Worm (Caenorhabditis elegans) whole organism, L1 larva: ENCODE measurements around the gene bcl-11.
A peak's percentile ranks its signal among the peaks of the same experiment; 100 is the strongest.

ENCODE experiments used
- C34B4.2 ChIP-seq: sonication (generic microtip); optimal IDR thresholded peaks from 2 replicates; lab custom pipeline; 2017; ENCODE audit warnings: mild to moderate bottlenecking, missing genetic modification characterization, missing compliant biosample characterization
- F16B12.6 ChIP-seq: fragments of 150-350 bp; optimal IDR thresholded peaks from 2 replicates; lab custom pipeline; 2014; ENCODE audit warnings: missing biosample characterization, missing genetic modification characterization
- Y116A8C.19 ChIP-seq: sonication (generic microtip); optimal IDR thresholded peaks from 2 replicates; lab custom pipeline; 2016; ENCODE audit warnings: missing compliant biosample characterization, missing genetic modification characterization, borderline replicate concordance
- alr-1 ChIP-seq: fragments of 200-800 bp; sonication (Bioruptor generic); optimal IDR thresholded peaks from 2 replicates; lab custom pipeline; 2018; ENCODE audit warnings: borderline replicate concordance, mild to moderate bottlenecking, missing genetic modification characterization, missing compliant biosample characterization
- aly-2 ChIP-seq: fragments of 150-350 bp; optimal IDR thresholded peaks from 2 replicates; lab custom pipeline; 2014; ENCODE audit warnings: missing biosample characterization, missing genetic modification characterization
- ceh-63 ChIP-seq: fragments of 200-800 bp; sonication (Bioruptor generic); optimal IDR thresholded peaks from 2 replicates; lab custom pipeline; 2018; ENCODE audit warnings: mild to moderate bottlenecking, missing genetic modification characterization, missing compliant biosample characterization
- ceh-82 ChIP-seq, 3 experiments: fragments of 150-350 bp in 1 of 3; sonication (generic microtip) in 2 of 3; optimal IDR thresholded peaks; 2 replicates each; lab custom pipeline; 2014 to 2017; ENCODE audit warnings: missing biosample characterization in 3 of 3, missing genetic modification characterization in 3 of 3
- ceh-88 ChIP-seq: fragments of 200-800 bp; sonication (Bioruptor generic); IDR thresholded peaks from 2 replicates; pipeline ENCODE4 v1.3.6; 2022; ENCODE audit warnings: missing genetic modification characterization, missing compliant biosample characterization
- dpl-1 ChIP-seq, 3 experiments: fragments of 150-350 bp in 2 of 3; sonication (generic microtip) in 1 of 3; optimal IDR thresholded peaks; 2 replicates each; lab custom pipeline; 2014 to 2017; ENCODE audit warnings: missing biosample characterization in 3 of 3, missing genetic modification characterization in 3 of 3, missing genetic modification reagents in 3 of 3
- dsc-1 ChIP-seq: sonication (generic microtip); optimal IDR thresholded peaks from 2 replicates; lab custom pipeline; 2016; ENCODE audit warnings: mild to moderate bottlenecking, missing genetic modification characterization, missing compliant biosample characterization
- efl-3 ChIP-seq: fragments of 200-800 bp; sonication (Bioruptor generic); optimal IDR thresholded peaks from 2 replicates; lab custom pipeline; 2018; ENCODE audit warnings: mild to moderate bottlenecking, missing genetic modification characterization, missing compliant biosample characterization
- egl-13 ChIP-seq: sonication (generic microtip); optimal IDR thresholded peaks from 2 replicates; lab custom pipeline; 2016; ENCODE audit warnings: missing genotype, missing genetic modification reagents, missing genetic modification characterization, missing compliant biosample characterization
- egl-27 ChIP-seq, 2 experiments: fragments of 150-350 bp in 1 of 2; sonication (generic microtip); optimal IDR thresholded peaks; 3 replicates each; lab custom pipeline; 2017 to 2018; ENCODE audit warnings: missing biosample characterization in 2 of 2, missing genetic modification characterization in 2 of 2, missing genetic modification reagents in 2 of 2
- ets-5 ChIP-seq: fragments of 200-800 bp; sonication (Bioruptor generic); IDR thresholded peaks from 2 replicates; pipeline ENCODE4 v1.3.6; 2022; ENCODE audit warnings: missing genetic modification characterization, missing compliant biosample characterization
- fkh-10 ChIP-seq: sonication (generic microtip); optimal IDR thresholded peaks from 2 replicates; lab custom pipeline; 2017; ENCODE audit warnings: missing biosample characterization, missing genetic modification reagents, missing genetic modification characterization
- fkh-4 ChIP-seq: sonication (generic microtip); optimal IDR thresholded peaks from 2 replicates; lab custom pipeline; 2016; ENCODE audit warnings: missing compliant biosample characterization, missing genetic modification characterization, borderline replicate concordance
- fkh-8 ChIP-seq: sonication (generic microtip); optimal IDR thresholded peaks from 2 replicates; lab custom pipeline; 2016; ENCODE audit warnings: mild to moderate bottlenecking, missing genetic modification characterization, missing compliant biosample characterization
- grh-1 ChIP-seq: fragments of 200-800 bp; sonication (Bioruptor generic); IDR thresholded peaks from 2 replicates; pipeline ENCODE4 v1.3.6; 2022; ENCODE audit warnings: missing genetic modification reagents, missing genetic modification characterization, missing compliant biosample characterization
- hlh-17 ChIP-seq: fragments of 200-800 bp; sonication (Bioruptor generic); optimal IDR thresholded peaks from 2 replicates; lab custom pipeline; 2018; ENCODE audit warnings: missing genetic modification characterization, mild to moderate bottlenecking, missing compliant biosample characterization, moderate library complexity, borderline replicate concordance
- irx-1 ChIP-seq: sonication (generic microtip); optimal IDR thresholded peaks from 2 replicates; lab custom pipeline; 2016; ENCODE audit warnings: missing genetic modification characterization, missing compliant biosample characterization
- lin-13 ChIP-seq: fragments of 150-350 bp; optimal IDR thresholded peaks from 2 replicates; lab custom pipeline; 2014; ENCODE audit warnings: missing biosample characterization, missing genetic modification reagents, missing genetic modification characterization
- lin-14 ChIP-seq: fragments of 200-800 bp; sonication (Bioruptor generic); optimal IDR thresholded peaks from 2 replicates; lab custom pipeline; 2018; ENCODE audit warnings: mild to moderate bottlenecking, missing genetic modification characterization, moderate library complexity, missing compliant biosample characterization
- lin-15B ChIP-seq: fragments of 150-350 bp; sonication (generic microtip); optimal IDR thresholded peaks from 3 replicates; lab custom pipeline; 2014; ENCODE audit warnings: missing biosample characterization, missing genetic modification characterization
- lir-3 ChIP-seq: sonication (generic microtip); optimal IDR thresholded peaks from 2 replicates; lab custom pipeline; 2016; ENCODE audit warnings: mild to moderate bottlenecking, missing genetic modification characterization, moderate library complexity, missing compliant biosample characterization; ENCODE audit not compliant: poor library complexity
- lsy-2 ChIP-seq, 2 experiments: fragments of 150-350 bp; optimal IDR thresholded peaks; 2 replicates each; lab custom pipeline; 2014; ENCODE audit warnings: missing biosample characterization in 2 of 2, missing genetic modification characterization in 2 of 2
- mef-2 ChIP-seq: fragments of 150-350 bp; optimal IDR thresholded peaks from 2 replicates; lab custom pipeline; 2014; ENCODE audit warnings: missing biosample characterization, missing genetic modification characterization
- mep-1 ChIP-seq: fragments of 150-350 bp; optimal IDR thresholded peaks from 2 replicates; lab custom pipeline; 2014; ENCODE audit warnings: missing biosample characterization, missing genetic modification characterization
- nhr-11 ChIP-seq: fragments of 150-350 bp; optimal IDR thresholded peaks from 2 replicates; lab custom pipeline; 2014; ENCODE audit warnings: missing biosample characterization, missing genetic modification characterization
- nhr-237 ChIP-seq: fragments of 150-350 bp; optimal IDR thresholded peaks from 2 replicates; lab custom pipeline; 2014; ENCODE audit warnings: missing biosample characterization, missing genetic modification characterization
- nhr-28 ChIP-seq: fragments of 150-350 bp; optimal IDR thresholded peaks from 2 replicates; lab custom pipeline; 2014; ENCODE audit warnings: missing biosample characterization, missing genetic modification characterization
- nhr-47 ChIP-seq: sonication (generic microtip); optimal IDR thresholded peaks from 2 replicates; lab custom pipeline; 2016; ENCODE audit warnings: mild to moderate bottlenecking, missing genetic modification characterization, moderate library complexity, missing compliant biosample characterization
- nhr-71 ChIP-seq: sonication (generic microtip); optimal IDR thresholded peaks from 2 replicates; lab custom pipeline; 2016; ENCODE audit warnings: mild to moderate bottlenecking, missing genetic modification characterization, moderate library complexity, missing compliant biosample characterization
- nhr-76 ChIP-seq: sonication (generic microtip); optimal IDR thresholded peaks from 2 replicates; lab custom pipeline; 2017; ENCODE audit warnings: missing biosample characterization, missing genetic modification characterization
- nhr-84 ChIP-seq: sonication (generic microtip); optimal IDR thresholded peaks from 2 replicates; lab custom pipeline; 2017; ENCODE audit warnings: missing biosample characterization, missing genetic modification characterization
- nhr-90 ChIP-seq: sonication (generic microtip); optimal IDR thresholded peaks from 2 replicates; lab custom pipeline; 2016; ENCODE audit warnings: mild to moderate bottlenecking, missing genetic modification characterization, missing compliant biosample characterization; ENCODE audit not compliant: poor library complexity
- pag-3 ChIP-seq: sonication (generic microtip); optimal IDR thresholded peaks from 2 replicates; lab custom pipeline; 2017; ENCODE audit warnings: missing genetic modification characterization, mild to moderate bottlenecking, missing compliant biosample characterization, antibody characterized with exemption, borderline replicate concordance; ENCODE audit not compliant: insufficient read depth
- pax-3 ChIP-seq: fragments of 200-800 bp; sonication (Bioruptor generic); optimal IDR thresholded peaks from 2 replicates; lab custom pipeline; 2018; ENCODE audit warnings: mild to moderate bottlenecking, missing genetic modification characterization, moderate library complexity, missing compliant biosample characterization
- rnt-1 ChIP-seq: sonication (generic microtip); optimal IDR thresholded peaks from 2 replicates; lab custom pipeline; 2016; ENCODE audit warnings: mild to moderate bottlenecking, missing genetic modification characterization, moderate library complexity, missing compliant biosample characterization
- skn-1 ChIP-seq: fragments of 150-350 bp; optimal IDR thresholded peaks from 2 replicates; lab custom pipeline; 2014; ENCODE audit warnings: missing biosample characterization, missing genetic modification characterization
- sptf-1 ChIP-seq: fragments of 150-350 bp; optimal IDR thresholded peaks from 2 replicates; lab custom pipeline; 2014; ENCODE audit warnings: missing biosample characterization, missing genetic modification characterization
- sup-37 ChIP-seq: fragments of 200-800 bp; sonication (Bioruptor generic); optimal IDR thresholded peaks from 2 replicates; lab custom pipeline; 2018; ENCODE audit warnings: mild to moderate bottlenecking, missing genetic modification characterization, missing compliant biosample characterization
- tbx-2 ChIP-seq: sonication (generic microtip); optimal IDR thresholded peaks from 2 replicates; lab custom pipeline; 2016; ENCODE audit warnings: missing genetic modification characterization, missing compliant biosample characterization
- unc-130 ChIP-seq: fragments of 150-350 bp; optimal IDR thresholded peaks from 2 replicates; lab custom pipeline; 2017; ENCODE audit warnings: missing biosample characterization, missing genetic modification characterization, inconsistent platforms
- unc-30 ChIP-seq: sonication (generic microtip); optimal IDR thresholded peaks from 2 replicates; lab custom pipeline; 2017; ENCODE audit warnings: missing biosample characterization, missing genetic modification characterization
- unc-62 ChIP-seq: fragments of 150-350 bp; optimal IDR thresholded peaks from 2 replicates; lab custom pipeline; 2014; ENCODE audit warnings: missing biosample characterization, missing genetic modification reagents, missing genetic modification characterization
- unc-86 ChIP-seq: sonication (generic microtip); optimal IDR thresholded peaks from 2 replicates; lab custom pipeline; 2016; ENCODE audit warnings: missing genetic modification characterization, missing compliant biosample characterization
- unc-98 ChIP-seq: fragments of 200-800 bp; sonication (Bioruptor generic); IDR thresholded peaks from 2 replicates; pipeline ENCODE4 v1.3.6; 2022; ENCODE audit warnings: missing genetic modification characterization, missing compliant biosample characterization
- vab-15 ChIP-seq: sonication (generic microtip); optimal IDR thresholded peaks from 2 replicates; lab custom pipeline; 2017; ENCODE audit warnings: missing genotype, mild to moderate bottlenecking, missing genetic modification characterization, missing compliant biosample characterization
- xbp-1 ChIP-seq: sonication (generic microtip); optimal IDR thresholded peaks from 2 replicates; lab custom pipeline; 2016; ENCODE audit warnings: missing genetic modification characterization, missing compliant biosample characterization
- zag-1 ChIP-seq: fragments of 150-350 bp; optimal IDR thresholded peaks from 2 replicates; lab custom pipeline; 2014; ENCODE audit warnings: missing biosample characterization, missing genetic modification characterization
- ztf-11 ChIP-seq, 2 experiments: sonication (generic microtip); optimal IDR thresholded peaks; 2 replicates each; lab custom pipeline; 2016 to 2017; ENCODE audit warnings: missing genetic modification characterization in 2 of 2, missing biosample characterization in 1 of 2, missing compliant biosample characterization in 1 of 2
- ztf-4 ChIP-seq: fragments of 150-350 bp; optimal IDR thresholded peaks from 2 replicates; lab custom pipeline; 2014; ENCODE audit warnings: missing biosample characterization, missing genetic modification characterization

bcl-11 gene

ce11 chrV:6341078-6341638, 14.7 kb upstream of the bcl-11 start (continued):
- peak; percentile 43 for TF ChIP-seq nhr-71 (tag; lab: Kevin White, UChicago)
- no peak for TF ChIP-seq F16B12.6 (tag; lab: Kevin White, UChicago)
- TF ChIP-seq mef-2 (tag; lab: Kevin White, UChicago), result no peak
- no peak for TF ChIP-seq C34B4.2 (tag; lab: Kevin White, UChicago)
- TF ChIP-seq egl-13, result no peak
- TF ChIP-seq unc-30 (tag; lab: Kevin White, UChicago), result no peak
- no peak for TF ChIP-seq nhr-237 (tag; lab: Kevin White, UChicago)
- TF ChIP-seq vab-15 (tag; lab: Kevin White, UChicago), result no peak
- peak; percentile 49 for TF ChIP-seq fkh-10 (GFP tag; lab: Kevin White, UChicago)
- no peak for TF ChIP-seq lin-15B (tag; lab: Kevin White, UChicago)
- TF ChIP-seq ceh-88 (GFP tag; lab: Robert Waterston, UW), result no peak
- peak in 1 of 3 experiments; percentile 38 for TF ChIP-seq ceh-82 (tag; optimal IDR thresholded peaks at IDR 0.05; lab: Kevin White, UChicago)
- no peak for TF ChIP-seq zag-1 (tag; lab: Kevin White, UChicago)
- TF ChIP-seq mep-1 (tag; lab: Kevin White, UChicago), result no peak
- no peak for TF ChIP-seq alr-1 (tag; lab: Kevin White, UChicago)
- peak in 1 of 2 experiments; percentile 33 for TF ChIP-seq lsy-2 (tag; optimal IDR thresholded peaks at IDR 0.05; lab: Kevin White, UChicago)
- no peak for TF ChIP-seq ceh-63 (GFP tag; lab: Kevin White, UChicago)
- no peak for TF ChIP-seq rnt-1
- no peak for TF ChIP-seq dsc-1 (tag; lab: Kevin White, UChicago)
- TF ChIP-seq efl-3, result no peak
- no peak for TF ChIP-seq ztf-4
- no peak for TF ChIP-seq xbp-1 (tag; lab: Kevin White, UChicago)
- TF ChIP-seq unc-62 (GFP tag; lab: Kevin White, UChicago), result no peak
- no peak for TF ChIP-seq pag-3
- no peak for TF ChIP-seq nhr-90
- TF ChIP-seq lin-14 (GFP tag; lab: Kevin White, UChicago), result peak; percentile 89
- no peak for TF ChIP-seq fkh-4 (tag; lab: Kevin White, UChicago)
- TF ChIP-seq hlh-17, result no peak
- TF ChIP-seq aly-2 (tag; lab: Kevin White, UChicago), result no peak
- TF ChIP-seq dpl-1 (GFP tag; optimal IDR thresholded peaks at IDR 0.05; lab: Kevin White, UChicago), result no peak
- TF ChIP-seq egl-27 (tag; optimal IDR thresholded peaks at IDR 0.05; lab: Kevin White, UChicago), result no peak
- TF ChIP-seq skn-1 (tag; lab: Kevin White, UChicago), result no peak
- TF ChIP-seq lir-3 (tag; lab: Kevin White, UChicago), result no peak
- TF ChIP-seq lin-13, result no peak
- TF ChIP-seq Y116A8C.19 (tag; lab: Kevin White, UChicago), result no peak
- TF ChIP-seq fkh-8 (tag; lab: Kevin White, UChicago), result peak; percentile 1
- no peak for TF ChIP-seq unc-86 (tag; lab: Kevin White, UChicago)
- TF ChIP-seq ztf-11 (tag; optimal IDR thresholded peaks at IDR 0.05; lab: Kevin White, UChicago), result no peak
- TF ChIP-seq pax-3 (tag; lab: Kevin White, UChicago), result no peak
- no peak for TF ChIP-seq sptf-1 (tag; lab: Kevin White, UChicago)
- TF ChIP-seq irx-1 (tag; lab: Kevin White, UChicago), result no peak
- no peak for TF ChIP-seq grh-1 (GFP tag; lab: Robert Waterston, UW)
- no peak for TF ChIP-seq nhr-76
- TF ChIP-seq nhr-28 (tag; lab: Kevin White, UChicago), result no peak
- TF ChIP-seq nhr-47 (tag; lab: Kevin White, UChicago), result peak; percentile 29
- no peak for TF ChIP-seq sup-37 (GFP tag; lab: Kevin White, UChicago)
- no peak for TF ChIP-seq unc-98 (GFP tag; lab: Robert Waterston, UW)
- TF ChIP-seq ets-5 (GFP tag; lab: Robert Waterston, UW), result no peak
- peak; percentile 9 for TF ChIP-seq tbx-2 (tag; lab: Kevin White, UChicago)
- TF ChIP-seq unc-130, result no peak
- no peak for TF ChIP-seq nhr-84 (tag; lab: Kevin White, UChicago)
- no peak for TF ChIP-seq nhr-11 (tag; lab: Kevin White, UChicago)
